Worm (Caenorhabditis elegans) whole organism, late embryonic: ENCODE results near the gene F22B5.4.

Source experiments
- F13H6.1 ChIP-seq: sonication (generic microtip); optimal IDR thresholded peaks from 2 replicates; lab custom pipeline; 2016; ENCODE audit warnings: missing genetic modification characterization, missing compliant biosample characterization
- ceh-2 ChIP-seq: sonication (generic microtip); optimal IDR thresholded peaks from 2 replicates; lab custom pipeline; 2016; ENCODE audit warnings: missing genotype, missing genetic modification characterization, missing compliant biosample characterization
- ceh-31 ChIP-seq: sonication (generic microtip); optimal IDR thresholded peaks from 2 replicates; lab custom pipeline; 2016; ENCODE audit warnings: missing genetic modification characterization, missing compliant biosample characterization
- fkh-10 ChIP-seq: fragments of 150-350 bp; optimal IDR thresholded peaks from 2 replicates; lab custom pipeline; 2014; ENCODE audit warnings: missing biosample characterization, missing genetic modification reagents, missing genetic modification characterization
- hlh-6 ChIP-seq: sonication (generic microtip); optimal IDR thresholded peaks from 2 replicates; lab custom pipeline; 2016; ENCODE audit warnings: missing genotype, missing genetic modification characterization, missing compliant biosample characterization
- npax-4 ChIP-seq: sonication (generic microtip); optimal IDR thresholded peaks from 2 replicates; lab custom pipeline; 2016; ENCODE audit warnings: missing genetic modification characterization, missing compliant biosample characterization
- pag-3 ChIP-seq: sonication (generic microtip); optimal IDR thresholded peaks from 2 replicates; lab custom pipeline; 2016; ENCODE audit warnings: missing compliant biosample characterization, missing genetic modification characterization, borderline replicate concordance
- pha-4 ChIP-seq: fragments of 150-350 bp; optimal IDR thresholded peaks from 2 replicates; lab custom pipeline; 2018; ENCODE audit warnings: missing biosample characterization, missing genetic modification reagents, missing genetic modification characterization
- pqm-1 ChIP-seq: sonication (generic microtip); optimal IDR thresholded peaks from 2 replicates; lab custom pipeline; 2016; ENCODE audit warnings: missing genetic modification characterization, missing compliant biosample characterization
- sox-4 ChIP-seq: sonication (generic microtip); optimal IDR thresholded peaks from 2 replicates; lab custom pipeline; 2017; ENCODE audit warnings: mild to moderate bottlenecking, missing genetic modification characterization, inconsistent platforms, missing compliant biosample characterization

ce11 chrII:8481033-8481708, 31.7 kb downstream of the F22B5.4 start:
- no peak for TF ChIP-seq F13H6.1 (tag; lab: Kevin White, UChicago)
- TF ChIP-seq ceh-2 (tag; lab: Kevin White, UChicago), result no peak
- no peak for TF ChIP-seq pqm-1 (tag; lab: Kevin White, UChicago)
- no peak for TF ChIP-seq npax-4 (tag; lab: Kevin White, UChicago)
- no peak for TF ChIP-seq sox-4 (tag; lab: Kevin White, UChicago)
- no peak for TF ChIP-seq hlh-6 (tag; lab: Kevin White, UChicago)
- no peak for TF ChIP-seq pag-3 (tag; lab: Kevin White, UChicago)
- TF ChIP-seq pha-4, result no peak
- no peak for TF ChIP-seq ceh-31 (tag; lab: Kevin White, UChicago)
- no peak for TF ChIP-seq fkh-10 (GFP tag; lab: Kevin White, UChicago)
